Worm (Caenorhabditis elegans) whole organism, L2 larva: ENCODE measurements around the gene T05H4.11.

Experiments
- F13H6.1 ChIP-seq: sonication (generic microtip); optimal IDR thresholded peaks from 2 replicates; lab custom pipeline; 2016; ENCODE audit warnings: missing genetic modification characterization, missing compliant biosample characterization
- R02D3.7 ChIP-seq: fragments of 150-350 bp; optimal IDR thresholded peaks from 2 replicates; lab custom pipeline; 2014; ENCODE audit warnings: missing biosample characterization, missing genetic modification characterization
- Y55F3AM.14 ChIP-seq: fragments of 200-800 bp; sonication (Bioruptor generic); optimal IDR thresholded peaks from 2 replicates; lab custom pipeline; 2018; ENCODE audit warnings: mild to moderate bottlenecking, missing genetic modification characterization, missing compliant biosample characterization
- ZK546.5 ChIP-seq: sonication (generic microtip); optimal IDR thresholded peaks from 2 replicates; lab custom pipeline; 2017; ENCODE audit warnings: missing biosample characterization, missing genetic modification characterization
- alr-1 ChIP-seq: fragments of 150-350 bp; optimal IDR thresholded peaks from 2 replicates; lab custom pipeline; 2014; ENCODE audit warnings: missing biosample characterization, missing genetic modification characterization
- aly-2 ChIP-seq: fragments of 150-350 bp; optimal IDR thresholded peaks from 2 replicates; lab custom pipeline; 2014; ENCODE audit warnings: missing biosample characterization, missing genetic modification characterization
- blmp-1 ChIP-seq: sonication (generic microtip); optimal IDR thresholded peaks from 2 replicates; lab custom pipeline; 2017; ENCODE audit warnings: missing genetic modification characterization, mild to moderate bottlenecking, missing compliant biosample characterization, antibody characterized with exemption, moderate library complexity; ENCODE audit not compliant: insufficient read depth
- ceh-16 ChIP-seq: fragments of 150-350 bp; optimal IDR thresholded peaks from 2 replicates; lab custom pipeline; 2014; ENCODE audit warnings: missing biosample characterization, missing genetic modification characterization
- ceh-82 ChIP-seq: fragments of 150-350 bp; optimal IDR thresholded peaks from 2 replicates; lab custom pipeline; 2014; ENCODE audit warnings: missing biosample characterization, missing genetic modification characterization
- crh-2 ChIP-seq: sonication (generic microtip); optimal IDR thresholded peaks from 2 replicates; lab custom pipeline; 2017; ENCODE audit warnings: missing biosample characterization, missing genetic modification characterization
- dmd-4 ChIP-seq: sonication (generic microtip); optimal IDR thresholded peaks from 2 replicates; lab custom pipeline; 2017; ENCODE audit warnings: missing biosample characterization, missing genetic modification characterization
- egl-27 ChIP-seq: sonication (generic microtip); optimal IDR thresholded peaks from 3 replicates; lab custom pipeline; 2017; ENCODE audit warnings: missing biosample characterization, missing genetic modification reagents, missing genetic modification characterization
- elt-3 ChIP-seq: sonication (generic microtip); optimal IDR thresholded peaks from 2 replicates; lab custom pipeline; 2017; ENCODE audit warnings: missing biosample characterization, missing genetic modification characterization
- fos-1 ChIP-seq: fragments of 150-350 bp; optimal IDR thresholded peaks from 2 replicates; lab custom pipeline; 2014; ENCODE audit warnings: missing biosample characterization, missing genetic modification characterization
- gmeb-1 ChIP-seq: fragments of 150-350 bp; optimal IDR thresholded peaks from 2 replicates; lab custom pipeline; 2014; ENCODE audit warnings: missing biosample characterization, missing genetic modification characterization
- lin-11 ChIP-seq: fragments of 150-350 bp; sonication (generic microtip); optimal IDR thresholded peaks from 2 replicates; lab custom pipeline; 2014; ENCODE audit warnings: missing biosample characterization, missing genetic modification characterization, inconsistent platforms, mixed read lengths
- lin-13 ChIP-seq: fragments of 150-350 bp; optimal IDR thresholded peaks from 2 replicates; lab custom pipeline; 2014; ENCODE audit warnings: missing biosample characterization, missing genetic modification reagents, missing genetic modification characterization
- lsy-2 ChIP-seq, 2 experiments: fragments of 150-350 bp in 1 of 2; sonication (generic microtip) in 1 of 2; optimal IDR thresholded peaks; 2 replicates each; lab custom pipeline; 2014 to 2017; ENCODE audit warnings: missing biosample characterization in 2 of 2, missing genetic modification characterization in 2 of 2
- mbf-1 ChIP-seq: sonication (generic microtip); optimal IDR thresholded peaks from 2 replicates; lab custom pipeline; 2017; ENCODE audit warnings: missing biosample characterization, missing genetic modification characterization
- nhr-10 ChIP-seq: sonication (generic microtip); optimal IDR thresholded peaks from 2 replicates; lab custom pipeline; 2017; ENCODE audit warnings: missing biosample characterization, missing genetic modification characterization
- nhr-11 ChIP-seq: fragments of 150-350 bp; optimal IDR thresholded peaks from 2 replicates; lab custom pipeline; 2014; ENCODE audit warnings: missing biosample characterization, missing genetic modification characterization
- nhr-237 ChIP-seq: fragments of 150-350 bp; optimal IDR thresholded peaks from 2 replicates; lab custom pipeline; 2014; ENCODE audit warnings: missing biosample characterization, missing genetic modification characterization
- nhr-25 ChIP-seq: fragments of 150-350 bp; sonication (generic microtip); optimal IDR thresholded peaks from 3 replicates; lab custom pipeline; 2014; ENCODE audit warnings: missing biosample characterization, missing genetic modification characterization
- peb-1 ChIP-seq: fragments of 150-350 bp; optimal IDR thresholded peaks from 2 replicates; lab custom pipeline; 2014; ENCODE audit warnings: missing biosample characterization, missing genetic modification characterization
- sem-4 ChIP-seq: fragments of 150-350 bp; optimal IDR thresholded peaks from 2 replicates; lab custom pipeline; 2014; ENCODE audit warnings: missing biosample characterization, missing genetic modification reagents, missing genetic modification characterization
- sma-9 ChIP-seq, 2 experiments: fragments of 150-350 bp in 1 of 2; sonication (generic microtip) in 1 of 2; optimal IDR thresholded peaks; 2 replicates each; lab custom pipeline; 2014 to 2016; ENCODE audit warnings: missing genetic modification characterization in 2 of 2, mild to moderate bottlenecking in 1 of 2, missing biosample characterization in 1 of 2, missing compliant biosample characterization in 1 of 2, missing genetic modification reagents in 1 of 2, moderate library complexity in 1 of 2
- snpc-4 ChIP-seq: fragments of 150-350 bp; optimal IDR thresholded peaks from 2 replicates; lab custom pipeline; 2014; ENCODE audit warnings: missing biosample characterization, missing genetic modification characterization
- unc-55 ChIP-seq: fragments of 150-350 bp; sonication (generic microtip); optimal IDR thresholded peaks from 3 replicates; lab custom pipeline; 2014; ENCODE audit warnings: missing biosample characterization, missing genetic modification reagents, missing genetic modification characterization
- unc-62 ChIP-seq: fragments of 150-350 bp; optimal IDR thresholded peaks from 2 replicates; lab custom pipeline; 2014; ENCODE audit warnings: missing biosample characterization, missing genetic modification reagents, missing genetic modification characterization
- zag-1 ChIP-seq: fragments of 150-350 bp; optimal IDR thresholded peaks from 2 replicates; lab custom pipeline; 2014; ENCODE audit warnings: missing biosample characterization, missing genetic modification characterization
- ztf-11 ChIP-seq: sonication (generic microtip); optimal IDR thresholded peaks from 2 replicates; lab custom pipeline; 2017; ENCODE audit warnings: missing biosample characterization, missing genetic modification characterization

The T05H4.11 gene

DNA sequence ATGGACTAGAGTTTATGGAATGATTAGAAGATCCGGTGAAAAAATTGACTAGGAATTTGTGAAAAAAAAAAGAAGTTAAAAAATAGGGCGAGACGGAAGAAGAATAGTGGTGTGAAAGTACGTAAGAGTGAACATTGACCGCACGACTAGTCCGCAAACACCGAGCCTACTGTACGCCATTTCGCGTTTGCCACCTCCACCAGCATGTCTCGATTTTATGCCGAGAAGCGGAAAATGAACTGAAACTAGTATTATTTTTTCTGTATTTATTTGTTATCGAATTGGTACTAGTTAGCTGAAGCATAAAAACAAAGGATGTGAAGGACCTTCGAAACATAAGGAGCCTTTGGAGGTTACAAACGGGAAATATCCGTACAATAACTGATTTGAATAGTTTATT is 1.4 kb upstream of the T05H4.11 start (continued):
- TF ChIP-seq lsy-2 (tag; optimal IDR thresholded peaks at IDR 0.05; lab: Kevin White, UChicago) (peak; percentile 36 to 81), nhr-10 (tag; lab: Kevin White, UChicago) (no peak), unc-62 (GFP tag; lab: Kevin White, UChicago) (no peak), R02D3.7 (tag; lab: Kevin White, UChicago) (no peak), lin-11 (tag; lab: Kevin White, UChicago) (no peak), sma-9 (GFP tag; optimal IDR thresholded peaks at IDR 0.05; lab: Kevin White, UChicago) (peak; percentile 10), sma-9 (tag; optimal IDR thresholded peaks at IDR 0.05; lab: Kevin White, UChicago) (no peak), F13H6.1 (peak; percentile 65), nhr-11 (tag; lab: Kevin White, UChicago) (no peak), blmp-1 (tag; lab: Kevin White, UChicago) (no peak), sem-4 (tag; lab: Kevin White, UChicago) (peak; percentile 20), elt-3 (tag; lab: Kevin White, UChicago) (no peak)

DNA sequence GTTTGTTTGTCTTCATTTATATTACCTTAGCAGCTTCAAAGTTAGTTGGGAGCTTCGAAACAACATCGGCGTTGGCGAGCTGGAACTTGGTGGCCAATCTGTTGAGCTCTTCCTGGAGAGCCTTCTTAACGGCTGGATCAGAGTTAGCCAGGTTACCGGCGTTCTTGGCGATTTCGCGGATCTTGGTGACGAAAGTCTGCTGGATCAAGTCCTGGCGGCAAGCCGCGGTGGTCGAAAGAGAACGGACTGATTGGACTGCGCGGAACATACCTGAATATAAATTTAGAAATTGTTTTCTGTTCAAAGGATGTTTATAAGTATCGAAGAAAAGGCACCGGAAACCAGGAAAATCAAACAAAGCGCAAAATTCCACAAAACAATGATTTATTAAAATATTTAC is 782 bp upstream of the T05H4.11 start, which contains the start of gene atp-4:
TSS of gene atp-4 (minus strand) at position 270 of the 400 bp plus-strand sequence.
- TF ChIP-seq Y55F3AM.14 (GFP tag; lab: Kevin White, UChicago) = peak; percentile 11
- no peak for TF ChIP-seq ceh-82 (tag; lab: Kevin White, UChicago)

DNA sequence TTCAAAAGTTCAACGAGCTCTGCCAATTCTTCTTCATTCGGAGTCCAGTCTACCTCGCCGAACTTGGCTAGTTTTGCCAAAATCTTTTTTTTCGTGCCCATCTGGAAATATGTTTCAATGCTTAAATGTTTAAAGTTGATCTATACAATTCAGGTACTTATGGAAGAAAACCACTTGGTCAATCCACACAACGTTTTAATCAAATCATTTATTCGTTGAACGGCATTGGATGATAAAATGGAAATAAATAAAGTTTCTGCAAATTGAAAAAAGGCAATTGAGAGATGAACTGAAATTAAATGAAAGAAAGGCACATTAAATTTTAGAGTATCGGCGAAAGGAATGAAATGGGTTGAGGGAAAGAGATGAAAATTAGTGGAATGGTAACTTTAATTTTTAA is 2.0 kb downstream of the T05H4.11 start, which contains the start of gene urb-1:
TSS of gene urb-1 (minus strand) at position 101 of the 400 bp plus-strand sequence.
- TF ChIP-seq nhr-25 (tag; lab: Kevin White, UChicago) (no peak), Y55F3AM.14 (GFP tag; lab: Kevin White, UChicago) (no peak), snpc-4 (tag; lab: Kevin White, UChicago) (no peak), alr-1 (tag; lab: Kevin White, UChicago) (no peak), lsy-2 (tag; optimal IDR thresholded peaks at IDR 0.05; lab: Kevin White, UChicago) (no peak), nhr-10 (tag; lab: Kevin White, UChicago) (no peak), gmeb-1 (tag; lab: Kevin White, UChicago) (no peak), zag-1 (tag; lab: Kevin White, UChicago) (no peak), unc-55 (GFP tag; lab: Kevin White, UChicago) (no peak), nhr-237 (no peak), nhr-11 (tag; lab: Kevin White, UChicago) (no peak), R02D3.7 (tag; lab: Kevin White, UChicago) (no peak)

DNA sequence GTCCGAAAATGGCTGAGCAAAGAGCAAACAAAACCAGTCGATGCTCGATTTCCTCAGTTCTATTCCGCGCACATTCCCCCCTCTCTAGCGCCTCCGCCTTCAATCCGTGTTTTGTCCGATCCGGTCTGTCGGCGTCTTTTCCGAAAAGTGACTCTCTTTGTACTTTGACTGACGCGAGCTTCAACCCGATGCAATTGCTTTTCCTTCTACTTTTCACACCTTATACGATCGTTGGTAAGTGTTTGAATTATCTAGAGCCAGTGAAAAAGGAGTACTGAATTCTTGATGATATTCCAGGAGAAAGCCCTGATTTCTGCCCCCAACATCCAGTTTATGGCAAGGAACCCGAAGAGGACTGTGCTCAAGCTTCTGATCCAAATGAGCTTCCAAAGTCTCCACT is 11.1 kb downstream of the T05H4.11 start, which contains the start of gene cht-6:
TSS of gene cht-6 (plus strand) at position 9 of the 400 bp plus-strand sequence.
- TF ChIP-seq ZK546.5 (tag; lab: Kevin White, UChicago) (no peak), elt-3 (tag; lab: Kevin White, UChicago) (no peak), zag-1 (tag; lab: Kevin White, UChicago) (no peak), blmp-1 (tag; lab: Kevin White, UChicago) (no peak), R02D3.7 (tag; lab: Kevin White, UChicago) (no peak), alr-1 (tag; lab: Kevin White, UChicago) (no peak), nhr-10 (tag; lab: Kevin White, UChicago) (no peak), lin-13 (no peak), lin-11 (tag; lab: Kevin White, UChicago) (no peak), ztf-11 (no peak), ceh-16 (tag; lab: Kevin White, UChicago) (no peak), peb-1 (tag; lab: Kevin White, UChicago) (no peak), nhr-237 (no peak), aly-2 (tag; lab: Kevin White, UChicago) (no peak), sma-9 (GFP tag; optimal IDR thresholded peaks at IDR 0.05; lab: Kevin White, UChicago) (no peak), sma-9 (tag; optimal IDR thresholded peaks at IDR 0.05; lab: Kevin White, UChicago) (no peak), dmd-4 (tag; lab: Kevin White, UChicago) (no peak), mbf-1 (tag; lab: Kevin White, UChicago) (no peak), ceh-82 (tag; lab: Kevin White, UChicago) (no peak)
- TF ChIP-seq, all 48 proteins: peak for 0

DNA sequence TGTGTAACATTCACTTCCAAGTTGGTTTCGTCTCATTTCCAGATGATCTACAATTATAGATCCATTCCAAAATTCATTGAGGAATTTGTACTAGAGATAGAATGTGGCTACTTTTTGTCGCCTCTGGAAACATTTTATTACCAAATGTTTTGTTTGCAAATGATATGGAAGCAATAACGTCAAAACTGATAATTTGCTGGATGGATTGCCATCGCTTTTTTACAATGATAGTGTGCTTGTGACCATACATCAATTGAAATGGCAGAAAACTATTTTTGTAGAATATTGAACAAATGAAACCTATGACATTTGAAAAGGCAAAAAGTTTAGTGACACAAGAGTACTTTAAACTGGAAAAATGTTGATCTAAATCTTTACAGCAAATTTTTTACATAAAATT is 11.6 kb downstream of the T05H4.11 start:
- peak; percentile 26 for TF ChIP-seq fos-1
- TF ChIP-seq lin-13 = no peak

DNA sequence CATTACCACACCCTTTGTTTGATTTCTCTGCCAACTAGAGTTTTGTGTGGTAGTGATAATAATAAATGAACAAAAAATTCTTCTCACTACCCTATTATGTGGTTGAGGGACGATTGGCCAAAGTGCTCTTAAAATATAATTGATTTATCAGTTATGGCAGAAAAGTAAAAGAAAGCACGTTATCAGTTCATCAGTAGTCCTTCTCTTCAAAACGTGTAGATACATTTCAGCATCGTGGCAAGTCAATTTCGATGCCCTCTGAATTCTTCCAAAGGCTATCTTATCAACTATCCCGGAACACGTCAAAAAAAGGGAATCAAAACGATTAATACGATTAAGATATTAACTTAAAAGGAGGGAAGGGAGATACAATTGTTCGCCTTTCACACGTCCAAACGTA is 13.0 kb downstream of the T05H4.11 start:
- TF ChIP-seq fos-1 = peak; percentile 60
- TF ChIP-seq egl-27 (tag; lab: Kevin White, UChicago) = no peak
- peak; percentile 30 for TF ChIP-seq F13H6.1
- TF ChIP-seq gmeb-1 (tag; lab: Kevin White, UChicago) = peak; percentile 31
- peak; percentile 20 for TF ChIP-seq sma-9 (GFP tag; optimal IDR thresholded peaks at IDR 0.05; lab: Kevin White, UChicago)
- no peak for TF ChIP-seq sma-9 (tag; optimal IDR thresholded peaks at IDR 0.05; lab: Kevin White, UChicago)
- TF ChIP-seq crh-2 (tag; lab: Kevin White, UChicago) = peak; percentile 65
- no peak for TF ChIP-seq peb-1 (tag; lab: Kevin White, UChicago)
